Worm (Caenorhabditis elegans) whole organism, L2 larva: Measurements from ENCODE around the gene lap-1.

Experiments used
- C34F6.9 ChIP-seq: fragments of 150-350 bp; optimal IDR thresholded peaks from 2 replicates; lab custom pipeline; 2014; ENCODE audit warnings: missing biosample characterization, missing genetic modification characterization
- F13H6.1 ChIP-seq: sonication (generic microtip); optimal IDR thresholded peaks from 2 replicates; lab custom pipeline; 2016; ENCODE audit warnings: missing genetic modification characterization, missing compliant biosample characterization
- R02D3.7 ChIP-seq: fragments of 150-350 bp; optimal IDR thresholded peaks from 2 replicates; lab custom pipeline; 2014; ENCODE audit warnings: missing biosample characterization, missing genetic modification characterization
- ZK546.5 ChIP-seq: sonication (generic microtip); optimal IDR thresholded peaks from 2 replicates; lab custom pipeline; 2017; ENCODE audit warnings: missing biosample characterization, missing genetic modification characterization
- alr-1 ChIP-seq: fragments of 150-350 bp; optimal IDR thresholded peaks from 2 replicates; lab custom pipeline; 2014; ENCODE audit warnings: missing biosample characterization, missing genetic modification characterization
- aly-2 ChIP-seq: fragments of 150-350 bp; optimal IDR thresholded peaks from 2 replicates; lab custom pipeline; 2014; ENCODE audit warnings: missing biosample characterization, missing genetic modification characterization
- ama-1 ChIP-seq: fragments of 150-350 bp; optimal IDR thresholded peaks from 2 replicates; lab custom pipeline; 2018; ENCODE audit warnings: inconsistent platforms
- blmp-1 ChIP-seq: sonication (generic microtip); optimal IDR thresholded peaks from 2 replicates; lab custom pipeline; 2017; ENCODE audit warnings: missing genetic modification characterization, mild to moderate bottlenecking, missing compliant biosample characterization, antibody characterized with exemption, moderate library complexity; ENCODE audit not compliant: insufficient read depth
- ceh-16 ChIP-seq: fragments of 150-350 bp; optimal IDR thresholded peaks from 2 replicates; lab custom pipeline; 2014; ENCODE audit warnings: missing biosample characterization, missing genetic modification characterization
- ceh-82 ChIP-seq: fragments of 150-350 bp; optimal IDR thresholded peaks from 2 replicates; lab custom pipeline; 2014; ENCODE audit warnings: missing biosample characterization, missing genetic modification characterization
- crh-2 ChIP-seq: sonication (generic microtip); optimal IDR thresholded peaks from 2 replicates; lab custom pipeline; 2017; ENCODE audit warnings: missing biosample characterization, missing genetic modification characterization
- dmd-4 ChIP-seq: sonication (generic microtip); optimal IDR thresholded peaks from 2 replicates; lab custom pipeline; 2017; ENCODE audit warnings: missing biosample characterization, missing genetic modification characterization
- egl-27 ChIP-seq: sonication (generic microtip); optimal IDR thresholded peaks from 3 replicates; lab custom pipeline; 2017; ENCODE audit warnings: missing biosample characterization, missing genetic modification reagents, missing genetic modification characterization
- elt-1 ChIP-seq: fragments of 150-350 bp; optimal IDR thresholded peaks from 2 replicates; lab custom pipeline; 2014; ENCODE audit warnings: missing biosample characterization, missing genetic modification characterization
- elt-3 ChIP-seq: sonication (generic microtip); optimal IDR thresholded peaks from 2 replicates; lab custom pipeline; 2017; ENCODE audit warnings: missing biosample characterization, missing genetic modification characterization
- fos-1 ChIP-seq: fragments of 150-350 bp; optimal IDR thresholded peaks from 2 replicates; lab custom pipeline; 2014; ENCODE audit warnings: missing biosample characterization, missing genetic modification characterization
- gmeb-1 ChIP-seq: fragments of 150-350 bp; optimal IDR thresholded peaks from 2 replicates; lab custom pipeline; 2014; ENCODE audit warnings: missing biosample characterization, missing genetic modification characterization
- lin-11 ChIP-seq: fragments of 150-350 bp; sonication (generic microtip); optimal IDR thresholded peaks from 2 replicates; lab custom pipeline; 2014; ENCODE audit warnings: missing biosample characterization, missing genetic modification characterization, inconsistent platforms, mixed read lengths
- lin-13 ChIP-seq: fragments of 150-350 bp; optimal IDR thresholded peaks from 2 replicates; lab custom pipeline; 2014; ENCODE audit warnings: missing biosample characterization, missing genetic modification reagents, missing genetic modification characterization
- lin-39 ChIP-seq: fragments of 150-350 bp; optimal IDR thresholded peaks from 2 replicates; lab custom pipeline; 2014; ENCODE audit warnings: missing biosample characterization, missing genetic modification reagents, missing genetic modification characterization
- lsy-2 ChIP-seq, 2 experiments: fragments of 150-350 bp in 1 of 2; sonication (generic microtip) in 1 of 2; optimal IDR thresholded peaks; 2 replicates each; lab custom pipeline; 2014 to 2017; ENCODE audit warnings: missing biosample characterization in 2 of 2, missing genetic modification characterization in 2 of 2
- mab-5 ChIP-seq: fragments of 150-350 bp; optimal IDR thresholded peaks from 2 replicates; lab custom pipeline; 2014; ENCODE audit warnings: missing biosample characterization, missing genetic modification characterization
- mbf-1 ChIP-seq: sonication (generic microtip); optimal IDR thresholded peaks from 2 replicates; lab custom pipeline; 2017; ENCODE audit warnings: missing biosample characterization, missing genetic modification characterization
- mdl-1 ChIP-seq, 2 experiments: fragments of 150-350 bp in 1 of 2; sonication (generic microtip) in 1 of 2; optimal IDR thresholded peaks; 2 replicates each; lab custom pipeline; 2017; ENCODE audit warnings: missing biosample characterization in 2 of 2, missing genetic modification characterization in 2 of 2
- nhr-10 ChIP-seq: sonication (generic microtip); optimal IDR thresholded peaks from 2 replicates; lab custom pipeline; 2017; ENCODE audit warnings: missing biosample characterization, missing genetic modification characterization
- nhr-11 ChIP-seq: fragments of 150-350 bp; optimal IDR thresholded peaks from 2 replicates; lab custom pipeline; 2014; ENCODE audit warnings: missing biosample characterization, missing genetic modification characterization
- nhr-12 ChIP-seq: fragments of 150-350 bp; optimal IDR thresholded peaks from 2 replicates; lab custom pipeline; 2014; ENCODE audit warnings: missing biosample characterization, missing genetic modification characterization
- nhr-129 ChIP-seq: fragments of 150-350 bp; optimal IDR thresholded peaks from 2 replicates; lab custom pipeline; 2014; ENCODE audit warnings: missing biosample characterization, missing genetic modification characterization
- nhr-21 ChIP-seq: fragments of 150-350 bp; optimal IDR thresholded peaks from 2 replicates; lab custom pipeline; 2014; ENCODE audit warnings: missing biosample characterization, missing genetic modification characterization
- nhr-23 ChIP-seq: fragments of 150-350 bp; optimal IDR thresholded peaks from 2 replicates; lab custom pipeline; 2014; ENCODE audit warnings: missing biosample characterization, missing genetic modification reagents, missing genetic modification characterization
- nhr-237 ChIP-seq: fragments of 150-350 bp; optimal IDR thresholded peaks from 2 replicates; lab custom pipeline; 2014; ENCODE audit warnings: missing biosample characterization, missing genetic modification characterization
- nhr-25 ChIP-seq: fragments of 150-350 bp; sonication (generic microtip); optimal IDR thresholded peaks from 3 replicates; lab custom pipeline; 2014; ENCODE audit warnings: missing biosample characterization, missing genetic modification characterization
- nhr-6 ChIP-seq: fragments of 150-350 bp; optimal IDR thresholded peaks from 2 replicates; lab custom pipeline; 2014; ENCODE audit warnings: missing biosample characterization, missing genetic modification characterization
- nhr-77 ChIP-seq: fragments of 150-350 bp; optimal IDR thresholded peaks from 2 replicates; lab custom pipeline; 2014; ENCODE audit warnings: missing biosample characterization, missing genetic modification characterization
- peb-1 ChIP-seq: fragments of 150-350 bp; optimal IDR thresholded peaks from 2 replicates; lab custom pipeline; 2014; ENCODE audit warnings: missing biosample characterization, missing genetic modification characterization
- sem-4 ChIP-seq: fragments of 150-350 bp; optimal IDR thresholded peaks from 2 replicates; lab custom pipeline; 2014; ENCODE audit warnings: missing biosample characterization, missing genetic modification reagents, missing genetic modification characterization
- skn-1 ChIP-seq: sonication (generic microtip); optimal IDR thresholded peaks from 2 replicates; lab custom pipeline; 2017; ENCODE audit warnings: missing biosample characterization, missing genetic modification characterization
- sma-3 ChIP-seq: sonication (generic microtip); optimal IDR thresholded peaks from 2 replicates; lab custom pipeline; 2016; ENCODE audit warnings: missing genetic modification reagents, missing genetic modification characterization, missing compliant biosample characterization
- sma-9 ChIP-seq, 2 experiments: fragments of 150-350 bp in 1 of 2; sonication (generic microtip) in 1 of 2; optimal IDR thresholded peaks; 2 replicates each; lab custom pipeline; 2014 to 2016; ENCODE audit warnings: missing genetic modification characterization in 2 of 2, mild to moderate bottlenecking in 1 of 2, missing biosample characterization in 1 of 2, missing compliant biosample characterization in 1 of 2, missing genetic modification reagents in 1 of 2, moderate library complexity in 1 of 2
- snpc-4 ChIP-seq: fragments of 150-350 bp; optimal IDR thresholded peaks from 2 replicates; lab custom pipeline; 2014; ENCODE audit warnings: missing biosample characterization, missing genetic modification characterization
- unc-39 ChIP-seq: fragments of 150-350 bp; optimal IDR thresholded peaks from 2 replicates; lab custom pipeline; 2014; ENCODE audit warnings: missing biosample characterization, missing genetic modification characterization
- unc-55 ChIP-seq: fragments of 150-350 bp; sonication (generic microtip); optimal IDR thresholded peaks from 3 replicates; lab custom pipeline; 2014; ENCODE audit warnings: missing biosample characterization, missing genetic modification reagents, missing genetic modification characterization
- unc-62 ChIP-seq: fragments of 150-350 bp; optimal IDR thresholded peaks from 2 replicates; lab custom pipeline; 2014; ENCODE audit warnings: missing biosample characterization, missing genetic modification reagents, missing genetic modification characterization
- zag-1 ChIP-seq: fragments of 150-350 bp; optimal IDR thresholded peaks from 2 replicates; lab custom pipeline; 2014; ENCODE audit warnings: missing biosample characterization, missing genetic modification characterization
- ztf-1 ChIP-seq: fragments of 200-800 bp; sonication (Bioruptor generic); conservative IDR thresholded peaks from 2 replicates; pipeline ENCODE4 v1.3.6; 2022; ENCODE audit warnings: missing genetic modification characterization, missing compliant biosample characterization
- ztf-11 ChIP-seq: sonication (generic microtip); optimal IDR thresholded peaks from 2 replicates; lab custom pipeline; 2017; ENCODE audit warnings: missing biosample characterization, missing genetic modification characterization
- ztf-4 ChIP-seq: fragments of 150-350 bp; optimal IDR thresholded peaks from 2 replicates; lab custom pipeline; 2014; ENCODE audit warnings: missing biosample characterization, missing genetic modification characterization

The lap-1 gene

DNA sequence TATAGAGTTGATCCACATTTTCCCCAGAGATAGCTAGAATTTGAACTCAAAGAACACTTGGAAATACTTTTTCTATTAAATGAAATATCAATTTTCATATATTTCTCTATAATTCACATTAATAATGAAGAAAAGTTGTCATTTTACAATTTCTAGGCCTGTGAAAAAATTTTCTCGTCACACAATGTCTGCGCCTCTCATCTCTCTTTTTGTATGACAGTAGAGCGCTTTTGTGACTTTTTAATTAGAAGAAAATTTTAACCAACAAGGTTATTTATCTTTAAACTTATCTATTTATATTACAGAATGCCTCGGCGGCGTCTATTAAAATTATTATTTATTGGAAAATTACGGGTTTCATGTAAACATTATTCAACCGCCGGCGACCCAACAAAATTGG is 27.3 kb upstream of the lap-1 start, which contains the start of gene ZK1236.1:
TSS of gene ZK1236.1 (plus strand) at position 263 of the 400 bp plus-strand sequence.
- no peak for TF ChIP-seq nhr-23 (tag; lab: Kevin White, UChicago)
- no peak for TF ChIP-seq sem-4 (tag; lab: Kevin White, UChicago)
- no peak for TF ChIP-seq blmp-1
- no peak for TF ChIP-seq F13H6.1 (tag; lab: Kevin White, UChicago)
- peak in 1 of 2 experiments; percentile 18 for TF ChIP-seq lsy-2 (tag; optimal IDR thresholded peaks at IDR 0.05; lab: Kevin White, UChicago)
- peak; percentile 30 for TF ChIP-seq unc-55 (GFP tag; lab: Kevin White, UChicago)
- TF ChIP-seq nhr-6 (tag; lab: Kevin White, UChicago) = no peak
- TF ChIP-seq egl-27 (tag; lab: Kevin White, UChicago) = no peak
- TF ChIP-seq elt-1 = no peak
- TF ChIP-seq mab-5 = no peak
- no peak for TF ChIP-seq nhr-25 (tag; lab: Kevin White, UChicago)

DNA sequence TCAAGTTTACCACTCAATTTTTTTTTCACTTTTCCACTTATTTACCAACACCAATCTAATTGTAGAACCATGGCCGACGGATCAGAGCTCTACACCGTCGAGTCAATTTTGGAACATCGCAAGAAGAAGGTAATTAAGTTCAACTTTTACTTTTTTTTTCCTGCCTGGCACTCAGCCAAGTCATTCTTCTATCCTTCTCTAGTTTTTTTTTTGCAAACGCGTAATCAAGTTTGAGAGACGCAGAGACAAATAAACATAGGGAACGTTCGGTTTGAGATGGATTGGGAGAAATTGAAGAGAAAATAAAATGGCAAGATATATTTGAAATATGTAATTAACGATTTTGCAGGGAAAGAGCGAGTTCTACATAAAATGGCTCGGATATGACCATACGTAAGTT is 24.5 kb upstream of the lap-1 start, which contains the start of gene cec-1:
TSS of gene cec-1 (plus strand) at position 63 of the 400 bp plus-strand sequence.
- TF ChIP-seq blmp-1 (peak; percentile 66), unc-55 (GFP tag; lab: Kevin White, UChicago) (peak; percentile 32), ZK546.5 (tag; lab: Kevin White, UChicago) (no peak), nhr-23 (tag; lab: Kevin White, UChicago) (no peak), lsy-2 (tag; optimal IDR thresholded peaks at IDR 0.05; lab: Kevin White, UChicago) (peak in 1 of 2 experiments; percentile 55), C34F6.9 (tag; lab: Kevin White, UChicago) (peak; percentile 14), nhr-6 (tag; lab: Kevin White, UChicago) (peak; percentile 7), dmd-4 (no peak), unc-39 (no peak), crh-2 (peak; percentile 14)

DNA sequence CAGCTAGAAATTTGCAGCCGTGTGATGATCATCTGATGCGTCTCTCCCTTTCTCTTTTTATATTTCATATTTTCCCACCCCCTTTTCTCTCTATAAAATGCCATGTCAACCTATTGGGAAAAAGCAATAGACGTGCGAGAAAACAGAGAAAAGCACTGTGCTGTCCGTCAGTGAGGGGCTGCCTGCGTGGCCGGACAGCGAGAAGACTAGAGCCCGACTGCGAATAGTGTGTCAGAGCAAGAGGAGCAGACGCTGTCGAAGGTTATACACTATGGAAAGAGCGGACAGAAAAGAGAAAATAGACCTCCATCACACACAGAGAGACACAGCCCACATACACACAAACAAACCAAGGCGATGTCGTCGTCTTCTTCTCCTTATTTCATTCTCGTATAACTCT is 23.3 kb upstream of the lap-1 start:
- TF ChIP-seq nhr-11 (tag; lab: Kevin White, UChicago) (no peak), nhr-6 (tag; lab: Kevin White, UChicago) (no peak), nhr-25 (tag; lab: Kevin White, UChicago) (peak; percentile 74), dmd-4 (no peak), aly-2 (tag; lab: Kevin White, UChicago) (no peak), ZK546.5 (tag; lab: Kevin White, UChicago) (no peak), sem-4 (tag; lab: Kevin White, UChicago) (no peak), peb-1 (tag; lab: Kevin White, UChicago) (no peak), ceh-82 (tag; lab: Kevin White, UChicago) (no peak), R02D3.7 (tag; lab: Kevin White, UChicago) (no peak), ztf-11 (tag; lab: Kevin White, UChicago) (no peak), mbf-1 (tag; lab: Kevin White, UChicago) (no peak), ztf-1 (no peak), fos-1 (tag; lab: Kevin White, UChicago) (peak; percentile 59), nhr-77 (tag; lab: Kevin White, UChicago) (no peak), alr-1 (tag; lab: Kevin White, UChicago) (no peak), lin-13 (GFP tag; lab: Kevin White, UChicago) (no peak), F13H6.1 (tag; lab: Kevin White, UChicago) (peak; percentile 76), sma-3 (GFP tag; lab: Kevin White, UChicago) (peak; percentile 52), lin-11 (peak; percentile 47), lin-39 (tag; lab: Kevin White, UChicago) (no peak), unc-62 (no peak), skn-1 (peak; percentile 5), snpc-4 (tag; lab: Kevin White, UChicago) (no peak), gmeb-1 (tag; lab: Kevin White, UChicago) (peak; percentile 60), C34F6.9 (tag; lab: Kevin White, UChicago) (peak; percentile 79), nhr-10 (no peak), sma-9 (GFP tag; optimal IDR thresholded peaks at IDR 0.05; lab: Kevin White, UChicago) (peak; percentile 36), sma-9 (tag; optimal IDR thresholded peaks at IDR 0.05; lab: Kevin White, UChicago) (no peak), egl-27 (tag; lab: Kevin White, UChicago) (no peak), nhr-237 (tag; lab: Kevin White, UChicago) (no peak), ztf-4 (tag; lab: Kevin White, UChicago) (no peak), nhr-12 (no peak), elt-3 (no peak), blmp-1 (peak; percentile 55), unc-55 (GFP tag; lab: Kevin White, UChicago) (peak; percentile 56), crh-2 (peak; percentile 93), mab-5 (no peak), elt-1 (no peak), nhr-129 (tag; lab: Kevin White, UChicago) (peak; percentile 82), mdl-1 (tag; optimal IDR thresholded peaks at IDR 0.05; lab: Kevin White, UChicago) (peak in 1 of 2 experiments; percentile 13), nhr-21 (tag; lab: Kevin White, UChicago) (peak; percentile 49), ceh-16 (no peak), ama-1 (lab: Kevin White, UChicago) (no peak), zag-1 (tag; lab: Kevin White, UChicago) (no peak), lsy-2 (tag; optimal IDR thresholded peaks at IDR 0.05; lab: Kevin White, UChicago) (peak; percentile 53 to 83), unc-39 (no peak)
